Fruit fly (Drosophila melanogaster) whole organism, pupa: ENCODE results near the gene Pdp1.

Source experiments
- CG10348 ChIP-seq: fragments of 200-800 bp; sonication (Bioruptor generic); IDR thresholded peaks from 2 replicates; pipeline ENCODE4 v1.3.6; 2022; ENCODE audit warnings: missing biosample characterization, missing genetic modification characterization
- CG12605 ChIP-seq: fragments of 200-800 bp; sonication (Bioruptor generic); IDR thresholded peaks from 2 replicates; pipeline ENCODE4 v1.3.6; 2022; ENCODE audit warnings: missing biosample characterization, missing genetic modification characterization
- CG13204 ChIP-seq: fragments of 200-800 bp; sonication (Bioruptor generic); optimal IDR thresholded peaks from 2 replicates; lab custom pipeline; 2018; ENCODE audit warnings: missing biosample characterization, mild to moderate bottlenecking, missing genetic modification characterization, moderate library complexity
- CG14655 ChIP-seq: fragments of 200-800 bp; sonication (Bioruptor generic); optimal IDR thresholded peaks from 3 replicates; lab custom pipeline; 2017; ENCODE audit warnings: mild to moderate bottlenecking, missing biosample characterization, missing genetic modification reagents, missing genetic modification characterization
- CG15710 ChIP-seq: fragments of 200-800 bp; sonication (Bioruptor generic); optimal IDR thresholded peaks from 2 replicates; lab custom pipeline; 2018; ENCODE audit warnings: missing biosample characterization, mild to moderate bottlenecking, missing genetic modification characterization, moderate library complexity
- CG17806 ChIP-seq: fragments of 200-800 bp; sonication (Bioruptor generic); optimal IDR thresholded peaks from 2 replicates; lab custom pipeline; 2018; ENCODE audit warnings: missing biosample characterization, mild to moderate bottlenecking, missing genetic modification characterization, moderate library complexity
- CG32121 ChIP-seq: fragments of 200-800 bp; sonication (Bioruptor generic); IDR thresholded peaks from 2 replicates; pipeline ENCODE4 v1.3.6; 2022; ENCODE audit warnings: missing biosample characterization, missing genetic modification characterization
- CG34367 ChIP-seq: fragments of 200-800 bp; sonication (Bioruptor generic); optimal IDR thresholded peaks from 2 replicates; lab custom pipeline; 2018; ENCODE audit warnings: missing biosample characterization, mild to moderate bottlenecking, missing genetic modification characterization
- CG4496 ChIP-seq: fragments of 200-800 bp; sonication (Bioruptor generic); IDR thresholded peaks from 3 replicates; pipeline ENCODE4 v1.3.6; 2022; ENCODE audit warnings: missing biosample characterization, missing genetic modification characterization
- CG8159 ChIP-seq: fragments of 200-800 bp; sonication (Bioruptor generic); optimal IDR thresholded peaks from 3 replicates; lab custom pipeline; 2018; ENCODE audit warnings: missing biosample characterization, mild to moderate bottlenecking, missing genetic modification characterization, moderate library complexity
- CG8301 ChIP-seq: fragments of 200-800 bp; sonication (Bioruptor generic); optimal IDR thresholded peaks from 2 replicates; lab custom pipeline; 2018; ENCODE audit warnings: missing biosample characterization, mild to moderate bottlenecking, missing genetic modification characterization
- CG9948 ChIP-seq: fragments of 200-800 bp; sonication (Bioruptor generic); optimal IDR thresholded peaks from 2 replicates; lab custom pipeline; 2018; ENCODE audit warnings: missing biosample characterization, mild to moderate bottlenecking, missing genetic modification characterization, moderate library complexity
- D1 ChIP-seq: fragments of 200-800 bp; sonication (Bioruptor generic); optimal IDR thresholded peaks from 2 replicates; lab custom pipeline; 2018; ENCODE audit warnings: missing biosample characterization, mild to moderate bottlenecking, missing genetic modification characterization, moderate library complexity
- EcR ChIP-seq: fragments of 200-800 bp; sonication (Bioruptor generic); optimal IDR thresholded peaks from 3 replicates; lab custom pipeline; 2019; ENCODE audit warnings: missing biosample characterization, missing genetic modification characterization, mild to moderate bottlenecking, moderate library complexity, missing genetic modification reagents
- Ets98B ChIP-seq: fragments of 200-800 bp; sonication (Bioruptor generic); IDR thresholded peaks from 2 replicates; pipeline ENCODE4 v1.3.6; 2022; ENCODE audit warnings: missing biosample characterization, missing genetic modification characterization
- Pif1A ChIP-seq: fragments of 200-800 bp; sonication (Bioruptor generic); optimal IDR thresholded peaks from 3 replicates; lab custom pipeline; 2016; ENCODE audit warnings: missing biosample characterization, missing genetic modification characterization
- Pif1B ChIP-seq: fragments of 200-800 bp; sonication (Bioruptor generic); optimal IDR thresholded peaks from 3 replicates; lab custom pipeline; 2016; ENCODE audit warnings: missing biosample characterization, missing genetic modification characterization
- Snoo ChIP-seq: fragments of 200-800 bp; sonication (Bioruptor generic); optimal IDR thresholded peaks from 3 replicates; lab custom pipeline; 2017; ENCODE audit warnings: missing biosample characterization, mild to moderate bottlenecking, missing genetic modification characterization, inconsistent platforms
- fd96Ca ChIP-seq: fragments of 200-800 bp; sonication (Bioruptor generic); IDR thresholded peaks from 3 replicates; pipeline ENCODE4 v1.3.6; 2022; ENCODE audit warnings: missing biosample characterization, missing genetic modification characterization
- gl ChIP-seq: fragments of 200-800 bp; sonication (Bioruptor generic); optimal IDR thresholded peaks from 2 replicates; lab custom pipeline; 2018; ENCODE audit warnings: missing biosample characterization, mild to moderate bottlenecking, missing genetic modification characterization
- rn ChIP-seq: fragments of 200-800 bp; sonication (Bioruptor generic); IDR thresholded peaks from 2 replicates; pipeline ENCODE4 v1.3.6; 2022; ENCODE audit warnings: missing biosample characterization, missing genetic modification characterization

Gene Pdp1

DNA sequence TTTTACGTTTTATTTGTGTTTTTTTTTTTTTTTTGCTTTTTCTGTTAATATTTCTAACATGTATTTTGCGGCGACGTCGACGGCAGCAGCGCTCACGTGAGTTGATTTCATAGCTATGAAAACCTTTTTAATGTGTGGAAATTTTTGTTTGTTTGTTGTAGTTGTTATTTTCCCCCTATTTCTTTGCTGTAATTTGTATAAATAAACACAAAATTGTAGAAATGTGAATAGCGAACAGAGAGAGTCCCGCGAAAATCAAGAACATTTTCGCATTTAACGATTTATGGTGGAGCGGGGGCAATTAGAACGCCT is 10.6 kb downstream of the Pdp1 start:
- no peak for TF ChIP-seq Snoo (tag; lab: Kevin White, UChicago)
- no peak for TF ChIP-seq CG32121 (GFP tag; lab: Robert Waterston, UW)
- TF ChIP-seq rn, result no peak
- TF ChIP-seq Ets98B, result no peak
- no peak for TF ChIP-seq gl (tag; lab: Kevin White, UChicago)
- no peak for TF ChIP-seq D1 (tag; lab: Kevin White, UChicago)
- no peak for TF ChIP-seq Pif1A (GFP tag; lab: Kevin White, UChicago)
- no peak; the same call in none of the 2 replicates for TF ChIP-seq CG12605 (GFP tag; lab: Robert Waterston, UW)
- no peak for TF ChIP-seq CG17806 (tag; lab: Kevin White, UChicago)
- TF ChIP-seq CG8159 (tag; lab: Kevin White, UChicago), result no peak
- no peak for TF ChIP-seq CG13204 (GFP tag; lab: Kevin White, UChicago)
- no peak for TF ChIP-seq EcR (GFP tag; lab: Kevin White, UChicago)
- no peak; the same call in 2 of the 3 replicates for TF ChIP-seq CG4496 (GFP tag; lab: Robert Waterston, UW)
- TF ChIP-seq CG9948 (tag; lab: Kevin White, UChicago), result no peak
- TF ChIP-seq CG34367 (tag; lab: Kevin White, UChicago), result no peak
- TF ChIP-seq fd96Ca (GFP tag; lab: Robert Waterston, UW), result no peak

DNA sequence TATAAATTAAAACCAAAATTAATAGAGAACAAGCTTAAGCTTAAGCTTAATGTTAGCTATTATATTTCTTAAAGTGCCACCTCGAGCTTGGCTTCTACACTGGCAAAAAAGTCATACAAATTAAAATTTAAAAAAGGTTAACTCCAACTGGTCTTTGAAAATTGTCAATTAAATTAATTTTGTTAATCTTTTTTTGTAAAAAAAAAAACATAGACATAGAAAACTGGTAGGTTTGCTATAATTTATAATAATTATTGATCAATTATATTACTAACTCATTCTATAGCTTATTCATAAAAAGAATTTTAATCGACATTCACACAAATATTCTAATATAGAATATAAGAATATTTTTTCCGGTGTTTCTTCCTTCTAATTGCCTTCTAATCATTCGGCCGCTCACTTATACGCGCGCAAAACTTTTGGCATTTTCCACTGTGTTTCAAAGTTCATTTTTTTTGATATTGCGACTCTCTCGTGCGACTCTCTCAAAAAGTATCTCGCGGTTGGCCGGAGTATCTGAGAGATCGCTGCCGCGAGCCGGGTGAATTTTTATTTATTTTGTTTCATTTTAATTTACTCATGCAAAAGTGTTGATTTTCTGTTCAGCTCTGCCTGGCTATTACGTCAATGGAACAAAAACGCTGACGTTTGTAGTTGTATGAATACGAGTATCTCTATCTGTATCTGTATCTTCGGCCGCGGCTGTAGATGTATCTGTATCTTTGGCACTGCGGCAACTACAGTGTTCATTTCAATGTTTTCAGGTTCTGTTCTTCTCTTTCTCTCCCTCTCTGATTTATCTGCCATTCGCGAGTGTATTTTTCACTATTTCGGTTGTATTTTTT is 11.2 kb downstream of the Pdp1 start:
- TF ChIP-seq CG9948 (tag; lab: Kevin White, UChicago) (peak; percentile 57), fd96Ca (GFP tag; lab: Robert Waterston, UW) (peak; percentile 60; the same call in 2 of the 3 replicates), CG4496 (GFP tag; lab: Robert Waterston, UW) (peak; percentile 40; the same call in 2 of the 3 replicates), D1 (tag; lab: Kevin White, UChicago) (no peak), CG13204 (GFP tag; lab: Kevin White, UChicago) (no peak), Snoo (tag; lab: Kevin White, UChicago) (peak; percentile 49), rn (0 out of 2 replicates have a peak, but pooled peaks have one; percentile 24), Pif1B (no peak), CG12605 (GFP tag; lab: Robert Waterston, UW) (0 out of 2 replicates have a peak, but pooled peaks have one; percentile 79), CG32121 (GFP tag; lab: Robert Waterston, UW) (peak; percentile 69), EcR (GFP tag; lab: Kevin White, UChicago) (no peak), CG17806 (tag; lab: Kevin White, UChicago) (peak; percentile 38), CG8301 (tag; lab: Kevin White, UChicago) (peak; percentile 46), CG8159 (tag; lab: Kevin White, UChicago) (peak; percentile 68), Pif1A (GFP tag; lab: Kevin White, UChicago) (peak; percentile 4), CG14655 (peak; percentile 72), CG10348 (GFP tag; lab: Robert Waterston, UW) (peak; percentile 10; the same call in 1 of the 2 replicates), Ets98B (peak; percentile 55), CG15710 (no peak), CG34367 (tag; lab: Kevin White, UChicago) (peak; percentile 4), gl (tag; lab: Kevin White, UChicago) (no peak)

DNA sequence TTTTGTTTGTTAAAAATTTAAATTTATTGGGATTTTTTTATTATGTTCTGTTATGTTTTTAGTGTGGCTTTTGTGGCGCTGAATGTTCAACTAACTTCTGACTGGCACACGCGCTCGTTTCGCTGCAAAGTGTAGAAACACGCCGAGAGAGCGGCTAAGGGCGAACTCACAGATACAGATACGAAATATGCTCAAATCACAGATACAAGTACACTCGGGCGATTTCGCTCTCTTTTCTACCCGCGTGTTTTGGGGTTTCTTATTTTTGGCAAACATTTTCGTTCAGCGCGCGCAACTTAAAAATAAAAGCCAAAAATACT is 11.8 kb downstream of the Pdp1 start:
- TF ChIP-seq Ets98B (peak; percentile 33; the same call in 1 of the 2 replicates), CG32121 (GFP tag; lab: Robert Waterston, UW) (no peak), CG15710 (no peak), fd96Ca (GFP tag; lab: Robert Waterston, UW) (peak; percentile 54; the same call in 2 of the 3 replicates), CG4496 (GFP tag; lab: Robert Waterston, UW) (peak; percentile 49; the same call in 1 of the 3 replicates)

DNA sequence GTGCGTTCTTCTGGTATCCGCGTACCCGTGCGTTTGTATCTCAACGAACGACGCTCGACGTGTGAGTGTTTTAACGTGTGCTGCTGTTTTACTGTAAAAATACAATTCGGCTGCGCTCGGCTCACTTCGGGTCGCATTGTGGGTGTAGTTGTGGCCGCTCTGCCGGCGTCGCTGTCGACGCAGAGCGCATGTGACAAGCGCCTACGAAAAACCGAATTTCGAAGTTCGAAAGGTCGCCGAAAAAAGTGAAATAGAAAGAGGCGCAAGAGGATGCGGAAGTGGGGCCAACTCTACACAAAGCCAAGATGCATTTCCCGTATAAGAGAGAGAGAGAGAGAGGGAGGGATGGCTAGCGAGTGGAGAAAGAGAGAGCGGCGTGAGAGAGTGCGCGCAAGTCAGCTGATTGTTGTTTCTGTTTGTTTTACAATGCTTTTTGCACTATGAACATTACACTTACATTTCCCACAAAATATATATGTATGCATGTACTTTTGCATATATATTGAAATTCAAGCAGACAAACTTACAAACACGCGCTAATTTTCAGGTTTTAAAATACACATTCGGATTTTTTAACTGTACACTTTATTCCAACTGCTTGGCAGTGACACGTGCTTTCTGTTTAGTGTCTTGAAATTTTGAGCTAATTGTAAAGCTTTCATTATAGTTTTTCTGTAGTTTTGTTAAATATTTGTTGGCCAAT is 12.3 kb downstream of the Pdp1 start:
- TF ChIP-seq gl (tag; lab: Kevin White, UChicago) (peak; percentile 51), CG8301 (tag; lab: Kevin White, UChicago) (peak; percentile 47), CG4496 (GFP tag; lab: Robert Waterston, UW) (peak; percentile 49; the same call in 1 of the 3 replicates), CG17806 (tag; lab: Kevin White, UChicago) (no peak), CG10348 (GFP tag; lab: Robert Waterston, UW) (no peak), D1 (tag; lab: Kevin White, UChicago) (peak; percentile 57), Snoo (tag; lab: Kevin White, UChicago) (peak; percentile 33), fd96Ca (GFP tag; lab: Robert Waterston, UW) (no peak), CG32121 (GFP tag; lab: Robert Waterston, UW) (peak; percentile 32; the same call in 1 of the 2 replicates), CG13204 (GFP tag; lab: Kevin White, UChicago) (peak; percentile 15), Pif1A (GFP tag; lab: Kevin White, UChicago) (peak; percentile 6), Pif1B (peak; percentile 23), CG12605 (GFP tag; lab: Robert Waterston, UW) (peak; percentile 57), CG15710 (no peak), CG8159 (tag; lab: Kevin White, UChicago) (peak; percentile 11), EcR (GFP tag; lab: Kevin White, UChicago) (peak; percentile 12), rn (no peak), Ets98B (peak; percentile 17; the same call in 1 of the 2 replicates), CG14655 (peak; percentile 45), CG34367 (tag; lab: Kevin White, UChicago) (no peak), CG9948 (tag; lab: Kevin White, UChicago) (peak; percentile 4)
